Worm (Caenorhabditis elegans) whole organism, L4 larva: ENCODE data around the gene F36F12.7.

ENCODE experiments used
- D1046.2 ChIP-seq: fragments of 200-800 bp; sonication (Bioruptor generic); IDR thresholded peaks from 2 replicates; pipeline ENCODE4 v1.3.6; 2022; ENCODE audit warnings: missing genetic modification characterization, missing compliant biosample characterization
- R02D3.7 ChIP-seq: fragments of 150-350 bp; sonication (generic microtip); optimal IDR thresholded peaks from 3 replicates; lab custom pipeline; 2014; ENCODE audit warnings: missing biosample characterization, missing genetic modification characterization
- T26A8.4 ChIP-seq: fragments of 200-800 bp; sonication (Bioruptor generic); IDR thresholded peaks from 2 replicates; pipeline ENCODE4 v1.3.6; 2022; ENCODE audit warnings: missing genetic modification characterization, missing compliant biosample characterization
- Y48G9A.11 ChIP-seq: fragments of 200-800 bp; sonication (Bioruptor generic); IDR thresholded peaks from 2 replicates; pipeline ENCODE4 v1.3.6; 2022; ENCODE audit warnings: missing genetic modification reagents, missing genetic modification characterization, missing compliant biosample characterization
- ZK337.2 ChIP-seq: fragments of 200-800 bp; sonication (Bioruptor generic); IDR thresholded peaks from 2 replicates; pipeline ENCODE4 v1.3.6; 2022; ENCODE audit warnings: missing genetic modification reagents, missing genetic modification characterization, missing compliant biosample characterization
- ZK546.5 ChIP-seq, 2 experiments: sonication (generic microtip); optimal IDR thresholded peaks; 2 replicates each; lab custom pipeline; 2017; ENCODE audit warnings: missing biosample characterization in 2 of 2, missing genetic modification characterization in 2 of 2
- aha-1 ChIP-seq: fragments of 150-350 bp; peaks from one replicate; lab custom pipeline; 2014; ENCODE audit warnings: missing biosample characterization, missing genetic modification characterization
- arid-1 ChIP-seq: fragments of 200-800 bp; sonication (Bioruptor generic); conservative IDR thresholded peaks from 2 replicates; pipeline ENCODE4 v1.3.6; 2022; ENCODE audit warnings: missing genetic modification reagents, missing genetic modification characterization, missing compliant biosample characterization
- ceh-20 ChIP-seq: fragments of 200-800 bp; sonication (Bioruptor generic); IDR thresholded peaks from 2 replicates; pipeline ENCODE4 v1.3.6; 2022; ENCODE audit warnings: missing genetic modification reagents, missing genetic modification characterization, missing compliant biosample characterization
- ceh-62 ChIP-seq: sonication (generic microtip); optimal IDR thresholded peaks from 2 replicates; lab custom pipeline; 2017; ENCODE audit warnings: missing biosample characterization, missing genetic modification characterization
- daf-19 ChIP-seq: fragments of 200-800 bp; sonication (Bioruptor generic); conservative IDR thresholded peaks from 2 replicates; pipeline ENCODE4 v1.3.6; 2022; ENCODE audit warnings: missing genetic modification characterization, missing compliant biosample characterization
- daf-8 ChIP-seq: fragments of 200-800 bp; sonication (Bioruptor generic); IDR thresholded peaks from 2 replicates; pipeline ENCODE4 v1.3.6; 2022; ENCODE audit warnings: missing genetic modification characterization, missing compliant biosample characterization
- dmd-6 ChIP-seq: fragments of 200-800 bp; sonication (Bioruptor generic); IDR thresholded peaks from 2 replicates; pipeline ENCODE4 v1.3.6; 2022; ENCODE audit warnings: missing genetic modification reagents, missing genetic modification characterization, missing compliant biosample characterization
- dmd-8 ChIP-seq: fragments of 200-800 bp; sonication (Bioruptor generic); IDR thresholded peaks from 2 replicates; pipeline ENCODE4 v1.3.6; 2022; ENCODE audit warnings: missing genetic modification characterization, missing compliant biosample characterization
- dmd-9 ChIP-seq: fragments of 200-800 bp; sonication (Bioruptor generic); IDR thresholded peaks from 2 replicates; pipeline ENCODE4 v1.3.6; 2022; ENCODE audit warnings: missing genetic modification reagents, missing genetic modification characterization, missing compliant biosample characterization
- duxl-1 ChIP-seq: sonication (generic microtip); optimal IDR thresholded peaks from 2 replicates; lab custom pipeline; 2016; ENCODE audit warnings: mild to moderate bottlenecking, missing genetic modification characterization, moderate library complexity, missing compliant biosample characterization; ENCODE audit not compliant: poor library complexity
- dve-1 ChIP-seq: sonication (generic microtip); optimal IDR thresholded peaks from 2 replicates; lab custom pipeline; 2017; ENCODE audit warnings: antibody characterized with exemption, mild to moderate bottlenecking, missing genetic modification characterization, missing compliant biosample characterization; ENCODE audit not compliant: insufficient read depth
- egl-27 ChIP-seq: sonication (generic microtip); optimal IDR thresholded peaks from 3 replicates; lab custom pipeline; 2017; ENCODE audit warnings: missing biosample characterization, missing genetic modification reagents, missing genetic modification characterization
- egl-43 ChIP-seq: fragments of 200-800 bp; sonication (Bioruptor generic); IDR thresholded peaks from 2 replicates; pipeline ENCODE4 v1.3.6; 2022; ENCODE audit warnings: missing genetic modification reagents, missing genetic modification characterization, missing compliant biosample characterization
- fkh-10 ChIP-seq: fragments of 150-350 bp; optimal IDR thresholded peaks from 2 replicates; lab custom pipeline; 2014; ENCODE audit warnings: missing biosample characterization, missing genetic modification reagents, missing genetic modification characterization
- fos-1 ChIP-seq: fragments of 150-350 bp; optimal IDR thresholded peaks from 2 replicates; lab custom pipeline; 2014; ENCODE audit warnings: missing biosample characterization, missing genetic modification characterization
- gei-8 ChIP-seq: fragments of 200-800 bp; sonication (Bioruptor generic); optimal IDR thresholded peaks from 2 replicates; lab custom pipeline; 2018; ENCODE audit warnings: mild to moderate bottlenecking, missing genetic modification characterization, missing compliant biosample characterization
- hif-1 ChIP-seq, 2 experiments: sonication (generic microtip); optimal IDR thresholded peaks; 2 replicates each; lab custom pipeline; 2016 to 2017; ENCODE audit warnings: missing compliant biosample characterization in 2 of 2, missing genetic modification characterization in 2 of 2, missing genetic modification reagents in 2 of 2, missing genotype in 2 of 2, mild to moderate bottlenecking in 1 of 2
- hlh-11 ChIP-seq: fragments of 200-800 bp; sonication (Bioruptor generic); optimal IDR thresholded peaks from 2 replicates; lab custom pipeline; 2018; ENCODE audit warnings: mild to moderate bottlenecking, missing genetic modification characterization, missing compliant biosample characterization
- hlh-30 ChIP-seq: sonication (generic microtip); optimal IDR thresholded peaks from 2 replicates; lab custom pipeline; 2017; ENCODE audit warnings: antibody characterized with exemption, mild to moderate bottlenecking, missing genetic modification characterization, missing compliant biosample characterization; ENCODE audit not compliant: insufficient read depth
- hmg-1.1 ChIP-seq: fragments of 200-800 bp; sonication (Bioruptor generic); IDR thresholded peaks from 2 replicates; pipeline ENCODE4 v1.3.6; 2022; ENCODE audit warnings: missing genetic modification reagents, missing genetic modification characterization, missing compliant biosample characterization
- jun-1 ChIP-seq: fragments of 150-350 bp; optimal IDR thresholded peaks from 2 replicates; lab custom pipeline; 2014; ENCODE audit warnings: missing biosample characterization, missing genetic modification reagents, missing genetic modification characterization
- madf-5 ChIP-seq, 2 experiments: fragments of 200-800 bp; sonication (Bioruptor generic); IDR thresholded peaks; 2 replicates each; pipeline ENCODE4 v1.3.6; 2022; ENCODE audit warnings: missing compliant biosample characterization in 2 of 2, missing genetic modification characterization in 2 of 2
- mdl-1 ChIP-seq, 2 experiments: fragments of 150-350 bp in 1 of 2; sonication (generic microtip) in 1 of 2; optimal IDR thresholded peaks; 2 replicates each; lab custom pipeline; 2014 to 2017; ENCODE audit warnings: missing biosample characterization in 2 of 2, missing genetic modification characterization in 2 of 2
- mep-1 ChIP-seq: fragments of 150-350 bp; sonication (generic microtip); optimal IDR thresholded peaks from 3 replicates; lab custom pipeline; 2014; ENCODE audit warnings: missing biosample characterization, missing genetic modification characterization
- mes-2 ChIP-seq: sonication (generic microtip); optimal IDR thresholded peaks from 2 replicates; lab custom pipeline; 2016; ENCODE audit warnings: missing genotype, mild to moderate bottlenecking, missing genetic modification characterization, missing compliant biosample characterization; ENCODE audit not compliant: poor library complexity, severe bottlenecking
- mxl-3 ChIP-seq: fragments of 200-800 bp; sonication (Bioruptor generic); optimal IDR thresholded peaks from 2 replicates; lab custom pipeline; 2018; ENCODE audit warnings: mild to moderate bottlenecking, missing genetic modification characterization, missing compliant biosample characterization
- nhr-102 ChIP-seq: sonication (generic microtip); optimal IDR thresholded peaks from 2 replicates; lab custom pipeline; 2016; ENCODE audit warnings: mild to moderate bottlenecking, missing genetic modification characterization, moderate library complexity, missing compliant biosample characterization
- nhr-111 ChIP-seq: fragments of 200-800 bp; sonication (Bioruptor generic); optimal IDR thresholded peaks from 2 replicates; lab custom pipeline; 2018; ENCODE audit warnings: mild to moderate bottlenecking, missing genetic modification characterization, missing compliant biosample characterization
- nhr-237 ChIP-seq: sonication (generic microtip); optimal IDR thresholded peaks from 2 replicates; lab custom pipeline; 2017; ENCODE audit warnings: missing biosample characterization, missing genetic modification characterization
- nhr-28 ChIP-seq: fragments of 150-350 bp; optimal IDR thresholded peaks from 2 replicates; lab custom pipeline; 2014; ENCODE audit warnings: missing biosample characterization, missing genetic modification characterization
- nhr-41 ChIP-seq: fragments of 200-800 bp; sonication (Bioruptor generic); IDR thresholded peaks from 2 replicates; pipeline ENCODE4 v1.3.6; 2022; ENCODE audit warnings: missing genetic modification reagents, missing genetic modification characterization, missing compliant biosample characterization
- nhr-42 ChIP-seq: fragments of 200-800 bp; sonication (Bioruptor generic); IDR thresholded peaks from 2 replicates; pipeline ENCODE4 v1.3.6; 2022; ENCODE audit warnings: missing genetic modification characterization, missing compliant biosample characterization
- nhr-77 ChIP-seq: fragments of 150-350 bp; optimal IDR thresholded peaks from 2 replicates; lab custom pipeline; 2014; ENCODE audit warnings: missing biosample characterization, missing genetic modification characterization
- php-3 ChIP-seq: fragments of 200-800 bp; sonication (Bioruptor generic); IDR thresholded peaks from 2 replicates; pipeline ENCODE4 v1.3.6; 2022; ENCODE audit warnings: missing genetic modification reagents, missing genetic modification characterization, missing compliant biosample characterization
- rbr-2 ChIP-seq: sonication (generic microtip); optimal IDR thresholded peaks from 2 replicates; lab custom pipeline; 2016; ENCODE audit warnings: missing genotype, missing genetic modification characterization, missing compliant biosample characterization
- sdz-12 ChIP-seq: fragments of 200-800 bp; sonication (Bioruptor generic); optimal IDR thresholded peaks from 2 replicates; lab custom pipeline; 2018; ENCODE audit warnings: mild to moderate bottlenecking, missing genetic modification characterization, missing compliant biosample characterization
- snpc-4 ChIP-seq: fragments of 150-350 bp; optimal IDR thresholded peaks from 2 replicates; lab custom pipeline; 2014; ENCODE audit warnings: missing biosample characterization, missing genetic modification characterization
- spr-1 ChIP-seq: sonication (generic microtip); optimal IDR thresholded peaks from 2 replicates; lab custom pipeline; 2016; ENCODE audit warnings: mild to moderate bottlenecking, missing genetic modification characterization, missing compliant biosample characterization
- tra-1 ChIP-seq: fragments of 200-800 bp; sonication (Bioruptor generic); IDR thresholded peaks from 2 replicates; pipeline ENCODE4 v1.3.6; 2022; ENCODE audit warnings: missing genetic modification reagents, missing genetic modification characterization, missing compliant biosample characterization
- unc-39 ChIP-seq: sonication (generic microtip); optimal IDR thresholded peaks from 2 replicates; lab custom pipeline; 2017; ENCODE audit warnings: missing biosample characterization, missing genetic modification characterization
- zfp-3 ChIP-seq: fragments of 200-800 bp; sonication (Bioruptor generic); conservative IDR thresholded peaks from 2 replicates; pipeline ENCODE4 v1.3.6; 2022; ENCODE audit warnings: missing genetic modification reagents, missing genetic modification characterization, missing compliant biosample characterization
- zip-2 ChIP-seq: fragments of 150-350 bp; optimal IDR thresholded peaks from 2 replicates; lab custom pipeline; 2014; ENCODE audit warnings: missing biosample characterization, missing genetic modification characterization

The F36F12.7 gene

DNA sequence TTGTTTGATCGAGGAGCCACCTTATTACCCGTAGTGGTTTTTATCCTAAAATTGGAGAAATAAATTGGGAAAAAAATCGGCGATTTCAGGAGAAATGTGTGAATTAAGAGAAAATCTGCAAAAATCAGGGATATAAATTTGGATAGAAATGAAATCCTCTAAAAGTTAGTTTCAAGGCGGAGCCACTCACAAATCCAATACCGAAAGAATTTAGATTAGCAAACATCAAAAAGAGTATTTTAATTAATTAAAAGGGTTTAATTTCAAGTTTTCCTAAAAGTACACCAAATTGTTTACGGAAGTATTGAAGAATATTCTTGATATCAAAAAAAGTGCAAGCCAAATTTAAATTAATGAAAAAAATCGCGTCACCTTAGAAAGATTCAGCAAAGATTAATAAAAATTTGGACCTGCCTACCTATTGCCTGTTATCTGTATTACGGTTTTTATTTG, 22.8 kb downstream of the F36F12.7 start, which contains the start of gene F22F7.8:
Gene F22F7.8 (minus strand): TSS at position 51 of the 453 bp plus-strand sequence.
- no peak for TF ChIP-seq duxl-1
- peak; percentile 91 for TF ChIP-seq aha-1 (tag; lab: Kevin White, UChicago)

DNA sequence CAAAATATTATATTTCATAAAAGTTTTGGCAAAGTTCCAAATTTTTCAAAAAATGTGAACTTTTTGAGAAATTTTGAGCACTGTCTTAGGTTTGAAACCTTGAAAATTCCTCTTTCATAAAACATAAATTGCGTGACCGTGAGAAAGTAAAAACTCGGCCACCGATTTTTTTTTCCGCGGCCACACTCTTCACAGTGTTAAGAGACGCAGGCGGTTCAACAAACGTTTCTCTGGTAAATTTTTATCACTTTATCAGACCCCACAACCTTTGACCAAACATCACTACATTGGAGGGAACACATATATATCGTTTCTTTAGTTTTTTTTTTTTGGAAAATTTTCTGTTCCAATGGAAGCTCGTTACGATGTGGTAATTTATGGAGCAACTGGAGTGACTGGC, 23.4 kb downstream of the F36F12.7 start, which contains the start of gene F22F7.2:
Gene F22F7.2 (plus strand): TSS at position 266 of the 400 bp plus-strand sequence.
- peak; percentile 27; the same call in 1 of the 2 replicates for TF ChIP-seq php-3 (GFP tag; lab: Robert Waterston, UW)
- TF ChIP-seq ZK546.5 (tag; optimal IDR thresholded peaks at IDR 0.05; lab: Kevin White, UChicago), result no peak
- peak; percentile 53; the same call in 1 of the 2 replicates for TF ChIP-seq tra-1 (GFP tag; lab: Robert Waterston, UW)
- no peak for TF ChIP-seq ceh-62 (tag; lab: Kevin White, UChicago)
- no peak for TF ChIP-seq snpc-4 (tag; lab: Kevin White, UChicago)
- no peak for TF ChIP-seq daf-19
- no peak for TF ChIP-seq hmg-1.1 (GFP tag; lab: Robert Waterston, UW)
- TF ChIP-seq hlh-30 (tag; lab: Kevin White, UChicago), result no peak
- no peak for TF ChIP-seq unc-39 (tag; lab: Kevin White, UChicago)
- TF ChIP-seq rbr-2 (tag; lab: Kevin White, UChicago), result no peak
- TF ChIP-seq fos-1 (tag; lab: Kevin White, UChicago), result no peak
- TF ChIP-seq dve-1, result peak; percentile 43
- peak; percentile 26 for TF ChIP-seq hlh-11
- TF ChIP-seq arid-1 (GFP tag; lab: Robert Waterston, UW), result no peak
- no peak for TF ChIP-seq mxl-3
- no peak for TF ChIP-seq zip-2
- no peak for TF ChIP-seq gei-8 (GFP tag; lab: Kevin White, UChicago)
- TF ChIP-seq mep-1, result no peak
- TF ChIP-seq nhr-111 (GFP tag; lab: Kevin White, UChicago), result no peak
- no peak for TF ChIP-seq hif-1 (tag; optimal IDR thresholded peaks at IDR 0.05; lab: Kevin White, UChicago)
- TF ChIP-seq ceh-20 (GFP tag; lab: Robert Waterston, UW), result no peak
- TF ChIP-seq ZK337.2 (GFP tag; lab: Robert Waterston, UW), result no peak
- TF ChIP-seq mes-2 (tag; lab: Kevin White, UChicago), result peak; percentile 63
- TF ChIP-seq dmd-6, result peak; percentile 32
- TF ChIP-seq nhr-102 (tag; lab: Kevin White, UChicago), result no peak
- TF ChIP-seq nhr-28, result peak; percentile 39
- no peak for TF ChIP-seq Y48G9A.11 (GFP tag; lab: Robert Waterston, UW)
- no peak for TF ChIP-seq mdl-1 (tag; optimal IDR thresholded peaks at IDR 0.05; lab: Kevin White, UChicago)
- TF ChIP-seq nhr-237 (tag; lab: Kevin White, UChicago), result no peak
- no peak for TF ChIP-seq sdz-12 (GFP tag; lab: Kevin White, UChicago)
- 0 out of 2 replicates have a peak, but pooled peaks have one; percentile 17 for TF ChIP-seq nhr-41 (GFP tag; lab: Robert Waterston, UW)
- TF ChIP-seq fkh-10 (GFP tag; lab: Kevin White, UChicago), result no peak
- no peak for TF ChIP-seq madf-5 (GFP tag; IDR thresholded peaks at IDR 0.05; lab: Robert Waterston, UW)

DNA sequence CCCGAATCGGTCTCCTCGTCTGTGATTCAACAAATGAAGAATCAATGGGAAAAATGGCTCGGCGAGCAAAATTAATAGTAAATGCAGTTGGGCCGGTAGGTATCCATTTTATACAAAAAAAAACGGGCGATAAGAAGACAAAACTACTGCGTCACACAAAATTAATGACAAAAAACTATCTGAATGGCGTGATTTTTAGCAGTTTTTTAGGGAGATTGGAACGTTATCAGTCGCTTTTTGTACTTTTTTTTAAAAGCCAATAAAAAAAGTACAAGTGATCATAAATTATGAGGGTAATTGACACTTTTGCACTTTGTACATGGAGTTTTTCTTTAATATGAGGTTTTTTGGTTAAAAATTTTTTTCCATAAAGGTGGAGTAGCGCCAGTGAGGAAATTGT, 24.0 kb downstream of the F36F12.7 start:
- TF ChIP-seq dve-1, result peak; percentile 51
- no peak for TF ChIP-seq nhr-77 (tag; lab: Kevin White, UChicago)
- TF ChIP-seq egl-43 (GFP tag; lab: Robert Waterston, UW), result no peak
- TF ChIP-seq tra-1 (GFP tag; lab: Robert Waterston, UW), result peak; percentile 78
- no peak for TF ChIP-seq dmd-9 (GFP tag; lab: Robert Waterston, UW)
- no peak for TF ChIP-seq R02D3.7 (tag; lab: Kevin White, UChicago)
- TF ChIP-seq egl-27 (tag; lab: Kevin White, UChicago), result no peak
- no peak for TF ChIP-seq jun-1 (tag; lab: Kevin White, UChicago)
- TF ChIP-seq spr-1 (tag; lab: Kevin White, UChicago), result no peak
- TF ChIP-seq D1046.2 (GFP tag; lab: Robert Waterston, UW), result no peak
- TF ChIP-seq zfp-3 (GFP tag; lab: Robert Waterston, UW), result no peak
- peak; percentile 86 for TF ChIP-seq dmd-6
- no peak for TF ChIP-seq daf-8 (GFP tag; lab: Robert Waterston, UW)
- no peak for TF ChIP-seq aha-1 (tag; lab: Kevin White, UChicago)
- no peak for TF ChIP-seq fos-1 (tag; lab: Kevin White, UChicago)
- TF ChIP-seq nhr-42 (GFP tag; lab: Robert Waterston, UW), result no peak
- no peak for TF ChIP-seq dmd-8 (GFP tag; lab: Robert Waterston, UW)
- no peak for TF ChIP-seq duxl-1
- peak; percentile 39 for TF ChIP-seq hlh-11
- no peak for TF ChIP-seq T26A8.4 (GFP tag; lab: Robert Waterston, UW)
- no peak for TF ChIP-seq madf-5 (GFP tag; IDR thresholded peaks at IDR 0.05; lab: Robert Waterston, UW)
